In the genomic region with DNA sequence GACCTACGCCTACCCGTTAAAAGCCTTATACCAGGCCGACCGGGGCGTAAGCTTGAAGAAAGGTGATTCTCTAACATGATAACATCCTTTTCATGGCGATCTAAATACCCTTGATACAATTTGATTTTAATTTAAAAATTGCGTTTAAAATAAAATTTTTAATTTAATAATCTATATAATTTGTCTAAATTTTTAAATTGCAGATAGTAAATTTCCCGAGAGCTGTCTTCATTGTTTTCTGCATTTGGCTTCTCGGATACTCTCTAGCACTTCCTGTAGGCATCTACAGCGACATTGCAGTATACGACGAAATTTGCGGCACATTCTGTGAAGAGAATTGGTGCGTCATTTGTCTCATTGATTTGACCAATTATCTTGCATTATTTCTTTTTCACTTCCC, we compare ENCODE assay signal across 2 worm cellular contexts.
TF ChIP-seq lines count a peak whose summit lies in the region.

No protein-coding gene starts in this region.

TF ChIP-seq in whole organism, L1 larva, 84 proteins besides CTCF, POLR2A, EP300 and RAD21:
- TF ChIP-seq F16B12.6 (tag; optimal IDR thresholded peaks at IDR 0.05; lab: Kevin White, UChicago) (no peak), ceh-63 (GFP tag; optimal IDR thresholded peaks at IDR 0.05; lab: Kevin White, UChicago) (no peak), lin-14 (GFP tag; optimal IDR thresholded peaks at IDR 0.05; lab: Kevin White, UChicago) (peak; percentile 40)

TF ChIP-seq in whole organism, L3 larva, 47 proteins besides CTCF, POLR2A, EP300 and RAD21:
- TF ChIP-seq nhr-67 (tag; optimal IDR thresholded peaks at IDR 0.05; lab: Kevin White, UChicago) (no peak), lin-39 (tag; optimal IDR thresholded peaks at IDR 0.05; lab: Kevin White, UChicago) (peak; percentile 19), zag-1 (tag; optimal IDR thresholded peaks at IDR 0.05; lab: Kevin White, UChicago) (no peak)
